Fruit fly (Drosophila melanogaster) whole organism, wandering third instar larva: ENCODE data around the gene dec.

ENCODE experiments used
- Jra ChIP-seq: sonication (Bioruptor generic); optimal IDR thresholded peaks from 2 replicates; lab custom pipeline; 2016; ENCODE audit warnings: missing biosample characterization, missing genetic modification characterization
- br ChIP-seq: fragments of 200-800 bp; sonication (Bioruptor generic); optimal IDR thresholded peaks from 2 replicates; lab custom pipeline; 2016; ENCODE audit warnings: missing biosample characterization, missing genetic modification characterization

DNA sequence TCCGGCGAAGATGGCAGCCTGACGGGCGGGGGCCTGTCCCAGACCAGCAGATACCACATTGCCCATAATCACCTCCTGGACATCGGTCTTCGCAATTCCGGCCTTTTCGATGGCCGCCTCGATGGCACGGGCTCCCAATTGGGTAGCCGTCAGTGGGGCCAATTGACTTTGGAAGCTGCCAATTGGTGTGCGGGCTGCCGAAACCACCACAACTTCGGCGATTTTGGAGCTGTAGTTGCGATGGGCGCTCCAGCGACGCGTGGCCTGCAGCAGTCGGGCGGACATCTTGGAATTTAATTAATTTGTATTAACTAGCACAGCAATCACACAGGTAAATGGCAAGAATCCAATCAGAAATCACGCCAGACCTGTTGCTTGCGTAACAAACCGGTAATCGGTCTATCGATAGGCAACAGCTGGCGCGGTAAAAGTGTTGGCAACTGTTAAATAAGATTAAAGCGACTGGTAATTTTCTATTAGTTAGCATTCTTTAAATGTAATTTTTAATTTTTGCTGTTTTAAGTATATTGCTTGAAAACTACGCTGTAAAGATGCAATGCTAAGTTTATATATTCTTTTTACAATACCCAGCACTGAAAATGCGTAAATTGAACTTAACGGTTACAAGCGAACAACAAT, 15.5 kb upstream of the dec start, which contains the start of gene Acat1:
- peak; percentile 86 for TF ChIP-seq Jra (GFP tag; lab: Kevin White, UChicago)
- peak; percentile 83 for TF ChIP-seq br
